Worm (Caenorhabditis elegans): Measurements from ENCODE around the gene sgt-1.
"Not testable (repeated sequence)": the region's sequence is repeated elsewhere in the genome, so short reads cannot be mapped to it uniquely, and the experiment has no call there.

The sgt-1 gene

ce11 chrII:4916462-4916861 lies 12.9 kb upstream of the sgt-1 start, which contains the start of gene msp-31:
TSS of gene msp-31 (minus strand) at chrII:4916562.
- TF ChIP-seq cog-1 (tag; optimal IDR thresholded peaks at IDR 0.05); ztf-29 (GFP tag; IDR thresholded peaks at IDR 0.05); klf-2 (GFP tag; conservative IDR thresholded peaks at IDR 0.05): not testable (repeated sequence)

- no peak for TF ChIP-seq med-1 (GFP tag; optimal IDR thresholded peaks at IDR 0.05; ENCODE audit: insufficient read depth)
- TF ChIP-seq flt-1 (GFP tag; IDR thresholded peaks at IDR 0.05), result no peak
- TF ChIP-seq ztf-29 (GFP tag; IDR thresholded peaks at IDR 0.05), result no peak
- no peak for TF ChIP-seq T22C8.4 (GFP tag; IDR thresholded peaks at IDR 0.05)
- no peak for TF ChIP-seq ref-1 (GFP tag; conservative IDR thresholded peaks at IDR 0.05)
- TF ChIP-seq klf-2 (GFP tag; conservative IDR thresholded peaks at IDR 0.05), result no peak
Measured at ce11 chrII:4915572-4915971, 12.0 kb upstream of the sgt-1 start.

- TF ChIP-seq T22C8.4 (GFP tag; IDR thresholded peaks at IDR 0.05) (no peak), cog-1 (tag; optimal IDR thresholded peaks at IDR 0.05) (no peak), flt-1 (GFP tag; IDR thresholded peaks at IDR 0.05) (no peak), ref-1 (GFP tag; conservative IDR thresholded peaks at IDR 0.05) (no peak), tab-1 (GFP tag; IDR thresholded peaks at IDR 0.05) (no peak), med-1 (GFP tag; optimal IDR thresholded peaks at IDR 0.05; ENCODE audit: insufficient read depth) (no peak), ztf-23 (GFP tag; IDR thresholded peaks at IDR 0.05) (no peak), klf-2 (GFP tag; conservative IDR thresholded peaks at IDR 0.05) (no peak), ztf-29 (GFP tag; IDR thresholded peaks at IDR 0.05) (no peak)
Measured at ce11 chrII:4914214-4914613, 10.6 kb upstream of the sgt-1 start, which contains the start of gene R05F9.11. TSS of gene R05F9.11 (minus strand) at chrII:4914218.

ce11 chrII:4908160-4908559 lies 4.6 kb upstream of the sgt-1 start:
- TF ChIP-seq med-1 (GFP tag; optimal IDR thresholded peaks at IDR 0.05; ENCODE audit: insufficient read depth) (no peak), ref-1 (GFP tag; conservative IDR thresholded peaks at IDR 0.05) (no peak), klf-2 (GFP tag; conservative IDR thresholded peaks at IDR 0.05) (no peak), ztf-29 (GFP tag; IDR thresholded peaks at IDR 0.05) (no peak), cog-1 (tag; optimal IDR thresholded peaks at IDR 0.05) (no peak), ztf-23 (GFP tag; IDR thresholded peaks at IDR 0.05) (no peak), tab-1 (GFP tag; IDR thresholded peaks at IDR 0.05) (no peak), flt-1 (GFP tag; IDR thresholded peaks at IDR 0.05) (no peak)

- TF ChIP-seq ztf-23 (GFP tag; IDR thresholded peaks at IDR 0.05) (no peak), T22C8.4 (GFP tag; IDR thresholded peaks at IDR 0.05) (no peak), flt-1 (GFP tag; IDR thresholded peaks at IDR 0.05) (no peak), med-1 (GFP tag; optimal IDR thresholded peaks at IDR 0.05; ENCODE audit: insufficient read depth) (no peak), klf-2 (GFP tag; conservative IDR thresholded peaks at IDR 0.05) (no peak), cog-1 (tag; optimal IDR thresholded peaks at IDR 0.05) (no peak), ztf-29 (GFP tag; IDR thresholded peaks at IDR 0.05) (no peak), tab-1 (GFP tag; IDR thresholded peaks at IDR 0.05) (no peak), ref-1 (GFP tag; conservative IDR thresholded peaks at IDR 0.05) (no peak)
Measured at ce11 chrII:4905883-4906282, 2.3 kb upstream of the sgt-1 start.

- TF ChIP-seq cog-1 (tag; optimal IDR thresholded peaks at IDR 0.05), result no peak
- no peak for TF ChIP-seq tab-1 (GFP tag; IDR thresholded peaks at IDR 0.05)
Measured at ce11 chrII:4905331-4905730, 1.7 kb upstream of the sgt-1 start.

- TF ChIP-seq med-1 (GFP tag; optimal IDR thresholded peaks at IDR 0.05; ENCODE audit: insufficient read depth), result no peak
- no peak for TF ChIP-seq tab-1 (GFP tag; IDR thresholded peaks at IDR 0.05)
- no peak for TF ChIP-seq ztf-23 (GFP tag; IDR thresholded peaks at IDR 0.05)
- TF ChIP-seq T22C8.4 (GFP tag; IDR thresholded peaks at IDR 0.05), result no peak
- no peak for TF ChIP-seq klf-2 (GFP tag; conservative IDR thresholded peaks at IDR 0.05)
- no peak for TF ChIP-seq ztf-29 (GFP tag; IDR thresholded peaks at IDR 0.05)
- TF ChIP-seq flt-1 (GFP tag; IDR thresholded peaks at IDR 0.05), result no peak
- no peak for TF ChIP-seq ref-1 (GFP tag; conservative IDR thresholded peaks at IDR 0.05)
- TF ChIP-seq cog-1 (tag; optimal IDR thresholded peaks at IDR 0.05), result no peak
Measured at ce11 chrII:4904778-4905177, 1.2 kb upstream of the sgt-1 start, which contains the start of gene btbd-10. TSS of gene btbd-10 (plus strand) at chrII:4905008.

- TF ChIP-seq flt-1 (GFP tag; IDR thresholded peaks at IDR 0.05), result 0 out of 2 replicates have a peak, but pooled peaks have one; percentile 7
- peak; percentile 57; the same call in 1 of the 2 replicates for TF ChIP-seq ztf-29 (GFP tag; IDR thresholded peaks at IDR 0.05)
- no peak for TF ChIP-seq ztf-23 (GFP tag; IDR thresholded peaks at IDR 0.05)
- TF ChIP-seq tab-1 (GFP tag; IDR thresholded peaks at IDR 0.05), result no peak
Measured at ce11 chrII:4904277-4904676, 681 bp upstream of the sgt-1 start.

- TF ChIP-seq T22C8.4 (GFP tag; IDR thresholded peaks at IDR 0.05) (peak; percentile 80), ztf-29 (GFP tag; IDR thresholded peaks at IDR 0.05) (no peak)
Measured at ce11 chrII:4902035-4902434, 1.6 kb downstream of the sgt-1 start, which contains the start of gene R05F9.9. TSS of gene R05F9.9 (minus strand) at chrII:4902100.

- TF ChIP-seq ztf-29, T22C8.4, flt-1 (GFP tag; IDR thresholded peaks at IDR 0.05): not testable (repeated sequence)
Measured at ce11 chrII:4898529-4898928, 5.1 kb downstream of the sgt-1 start, which contains the start of gene msp-32. TSS of gene msp-32 (plus strand) at chrII:4898829.

- TF ChIP-seq T22C8.4 (GFP tag; IDR thresholded peaks at IDR 0.05) (no peak), klf-2 (GFP tag; conservative IDR thresholded peaks at IDR 0.05) (no peak), med-1 (GFP tag; optimal IDR thresholded peaks at IDR 0.05; ENCODE audit: insufficient read depth) (no peak), flt-1 (GFP tag; IDR thresholded peaks at IDR 0.05) (no peak), ref-1 (GFP tag; conservative IDR thresholded peaks at IDR 0.05) (no peak), tab-1 (GFP tag; IDR thresholded peaks at IDR 0.05) (no peak), cog-1 (tag; optimal IDR thresholded peaks at IDR 0.05) (no peak), ztf-29 (GFP tag; IDR thresholded peaks at IDR 0.05) (no peak), ztf-23 (GFP tag; IDR thresholded peaks at IDR 0.05) (no peak)
Measured at ce11 chrII:4892594-4892993, 11.0 kb downstream of the sgt-1 start, which contains the start of gene msp-33. TSS of gene msp-33 (minus strand) at chrII:4892694.

All from whole organism, midembryonic.